Worm (Caenorhabditis elegans): ENCODE data around the gene rib-2.

DNA sequence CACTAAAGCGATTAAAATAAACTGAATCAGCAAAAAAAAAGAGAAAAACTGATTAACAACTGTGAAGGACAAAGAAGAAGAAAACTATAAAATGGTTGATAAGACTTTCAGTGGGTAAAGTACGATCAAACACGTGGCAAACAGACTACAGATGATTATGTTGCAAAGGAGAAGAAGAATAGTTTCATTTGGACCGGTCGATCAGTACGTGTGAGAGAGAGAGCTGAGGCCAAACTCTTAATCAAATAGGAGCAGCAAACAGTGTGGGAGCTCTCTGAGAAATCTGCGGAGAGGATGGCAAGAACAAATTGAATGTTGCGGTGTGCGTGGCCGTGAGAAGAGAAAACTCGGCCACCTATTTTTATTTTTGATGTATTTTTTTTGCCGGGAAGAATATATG lies 23.6 kb upstream of the rib-2 start:
- no peak for TF ChIP-seq nhr-237 (tag; optimal IDR thresholded peaks at IDR 0.05)
- TF ChIP-seq mep-1 (tag; optimal IDR thresholded peaks at IDR 0.05) = no peak
- no peak for TF ChIP-seq blmp-1 (tag; optimal IDR thresholded peaks at IDR 0.05)
- no peak for TF ChIP-seq unc-62 (GFP tag; optimal IDR thresholded peaks at IDR 0.05)
- no peak for TF ChIP-seq nhr-12 (tag; optimal IDR thresholded peaks at IDR 0.05)
- no peak for TF ChIP-seq ztf-11 (tag; optimal IDR thresholded peaks at IDR 0.05)
- no peak for TF ChIP-seq zip-8 (tag; optimal IDR thresholded peaks at IDR 0.05)
- TF ChIP-seq unc-39 (tag; optimal IDR thresholded peaks at IDR 0.05) = no peak
- no peak for TF ChIP-seq sem-2 (GFP tag; optimal IDR thresholded peaks at IDR 0.05)
- no peak for TF ChIP-seq nhr-76 (tag; optimal IDR thresholded peaks at IDR 0.05)
